Worm (Caenorhabditis elegans) whole organism, young adult: ENCODE results near the gene Y7A5A.24.

ENCODE experiments used
- ama-1 ChIP-seq, 3 experiments: fragments of 150-350 bp in 1 of 3; sonication (generic microtip) in 2 of 3; optimal IDR thresholded peaks; 2 replicates each; lab custom pipeline; 2014 to 2018; ENCODE audit warnings: missing biosample characterization in 2 of 3, missing genetic modification characterization in 2 of 3, missing genetic modification reagents in 2 of 3
- efl-1 ChIP-seq: fragments of 150-350 bp; optimal IDR thresholded peaks from 2 replicates; lab custom pipeline; 2014; ENCODE audit warnings: missing biosample characterization, missing genetic modification reagents, missing genetic modification characterization
- him-1 ChIP-seq: sonication (generic microtip); optimal IDR thresholded peaks from 2 replicates; lab custom pipeline; 2016; ENCODE audit warnings: missing genotype, missing genetic modification reagents, missing genetic modification characterization, missing compliant biosample characterization
- sea-2 ChIP-seq: fragments of 200-800 bp; sonication (Bioruptor generic); IDR thresholded peaks from 2 replicates; pipeline ENCODE4 v1.3.6; 2022; ENCODE audit warnings: missing genetic modification characterization, missing compliant biosample characterization
- snpc-1.3 ChIP-seq: sonication (generic microtip); optimal IDR thresholded peaks from 2 replicates; lab custom pipeline; 2017; ENCODE audit warnings: missing genetic modification characterization, mild to moderate bottlenecking, missing compliant biosample characterization, antibody characterized with exemption, moderate library complexity, missing genotype, missing genetic modification reagents; ENCODE audit not compliant: insufficient read depth
- snpc-3.4 ChIP-seq: sonication (generic microtip); optimal IDR thresholded peaks from 2 replicates; lab custom pipeline; 2017; ENCODE audit warnings: missing genetic modification characterization, mild to moderate bottlenecking, missing compliant biosample characterization, antibody characterized with exemption, moderate library complexity, missing genotype, missing genetic modification reagents
- unc-130 ChIP-seq: sonication (generic microtip); optimal IDR thresholded peaks from 2 replicates; lab custom pipeline; 2016; ENCODE audit warnings: missing genetic modification reagents, missing genetic modification characterization, missing compliant biosample characterization

DNA sequence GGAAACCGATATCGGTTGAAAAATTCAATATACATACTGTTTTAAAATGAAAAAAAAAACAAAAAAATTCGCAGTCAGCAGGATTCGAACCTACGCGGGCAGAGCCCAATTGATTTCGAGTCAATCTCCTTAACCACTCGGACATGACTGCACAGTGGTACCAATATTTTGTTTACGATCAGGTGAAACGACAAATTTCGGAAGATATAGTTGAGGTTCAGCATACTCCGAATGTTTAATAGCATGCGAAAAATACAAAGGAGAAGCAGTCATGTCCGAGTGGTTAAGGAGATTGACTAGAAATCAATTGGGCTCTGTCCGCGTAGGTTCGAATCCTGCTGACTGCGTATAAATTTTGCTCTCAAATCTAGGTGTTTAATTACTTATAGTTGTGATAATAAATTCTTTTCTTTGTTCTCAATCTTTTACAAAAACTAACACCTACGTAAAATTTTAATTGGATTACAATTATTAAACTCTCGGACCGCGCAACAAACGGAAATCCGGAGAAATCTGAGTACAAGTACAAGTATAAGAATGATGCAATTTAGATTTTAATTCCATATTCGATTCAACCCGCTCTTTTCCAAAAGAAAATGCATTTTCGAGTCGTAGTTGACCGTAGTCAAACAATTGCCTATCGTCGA lies 8.5 kb downstream of the Y7A5A.24 start, which contains the start of gene Y7A5A.13:
- TF ChIP-seq unc-130 (GFP tag; lab: Kevin White, UChicago), result no peak
- peak; percentile 21 for TF ChIP-seq snpc-3.4 (tag; lab: Kevin White, UChicago)
- TF ChIP-seq him-1, result peak; percentile 79
- TF ChIP-seq efl-1 (GFP tag; lab: Kevin White, UChicago), result no peak
- TF ChIP-seq sea-2 (GFP tag; lab: Robert Waterston, UW), result no peak
- no peak for TF ChIP-seq ama-1 (optimal IDR thresholded peaks at IDR 0.05; lab: Kevin White, UChicago)
- peak in 1 of 2 experiments; percentile 64 for TF ChIP-seq ama-1 (GFP tag; optimal IDR thresholded peaks at IDR 0.05; lab: Kevin White, UChicago)
- peak; percentile 21 for TF ChIP-seq snpc-1.3 (tag; lab: Kevin White, UChicago)
